Worm (Caenorhabditis elegans): ENCODE results near the gene K08B12.3.

Gene K08B12.3

DNA sequence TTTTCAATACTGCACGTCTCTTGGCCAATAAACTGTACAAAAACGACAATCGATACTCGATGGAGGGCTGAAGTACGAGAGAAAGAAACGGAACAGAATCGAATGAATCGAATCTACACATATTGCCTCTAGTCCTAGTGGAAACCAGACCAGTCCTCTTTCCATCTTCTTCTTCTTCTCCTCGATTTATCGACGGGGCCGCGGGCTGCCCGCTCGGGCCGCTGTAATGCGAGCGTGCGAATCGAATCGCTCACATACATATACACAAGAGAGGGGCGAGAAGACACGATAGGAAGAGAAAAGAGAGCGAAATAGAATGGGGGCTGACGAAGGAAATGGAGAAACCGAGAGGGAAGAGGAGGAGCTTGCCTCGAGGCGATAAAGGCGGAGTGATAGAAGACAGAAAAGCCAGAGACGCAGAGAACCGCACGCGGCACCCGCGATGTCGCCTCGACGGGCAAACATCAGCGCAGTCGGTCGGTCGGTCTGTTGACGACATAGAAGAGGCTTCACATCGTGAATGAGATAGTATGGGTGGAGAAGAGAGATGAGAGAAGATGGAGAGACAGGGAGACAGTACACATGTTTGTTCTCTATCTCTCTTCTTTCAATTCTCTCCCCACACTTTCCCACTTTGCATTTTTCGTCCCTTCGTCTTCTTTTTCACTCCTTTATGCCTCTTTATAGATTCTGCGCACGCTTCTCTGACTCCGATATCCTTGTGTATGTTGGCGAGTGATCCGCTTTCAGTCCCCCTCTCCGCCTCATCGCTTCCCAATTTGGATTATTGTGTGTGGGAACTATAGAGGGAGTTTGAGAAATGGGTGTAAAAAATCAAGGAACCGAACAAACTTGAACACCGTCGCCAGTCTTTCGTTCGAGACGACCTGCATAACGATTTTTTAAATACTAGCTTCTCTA is 7.4 kb upstream of the K08B12.3 start (continued):
- TF ChIP-seq madf-9 (GFP tag; conservative IDR thresholded peaks at IDR 0.05) (peak; percentile 74; the same call in 1 of the 2 replicates), dve-1 (tag; optimal IDR thresholded peaks at IDR 0.05; ENCODE audit: insufficient read depth) (peak; percentile 97), unc-130 (GFP tag; optimal IDR thresholded peaks at IDR 0.05) (peak; percentile 17), nhr-11 (tag; optimal IDR thresholded peaks at IDR 0.05) (peak; percentile 91), zfp-3 (GFP tag; conservative IDR thresholded peaks at IDR 0.05) (peak; percentile 68; the same call in 1 of the 2 replicates), pqm-1 (tag; optimal IDR thresholded peaks at IDR 0.05) (no peak), nhr-237 (tag; optimal IDR thresholded peaks at IDR 0.05) (peak; percentile 5), pha-4 (GFP tag; IDR thresholded peaks at IDR 0.05) (peak; percentile 96), pha-4 (tag; optimal IDR thresholded peaks at IDR 0.05) (peak; percentile 41), T20F7.1 (GFP tag; optimal IDR thresholded peaks at IDR 0.05) (peak; percentile 6), nhr-76 (tag; optimal IDR thresholded peaks at IDR 0.05) (no peak), egl-27 (tag; optimal IDR thresholded peaks at IDR 0.05) (peak; percentile 66), R02D3.7 (tag; optimal IDR thresholded peaks at IDR 0.05) (no peak), saeg-2 (GFP tag; IDR thresholded peaks at IDR 0.05) (peak; percentile 87), ceh-32 (tag; optimal IDR thresholded peaks at IDR 0.05; ENCODE audit: poor library complexity) (peak; percentile 75), skn-1 (tag; optimal IDR thresholded peaks at IDR 0.05) (peak; percentile 25), nhr-10 (tag; optimal IDR thresholded peaks at IDR 0.05) (peak; percentile 67), lin-39 (tag; optimal IDR thresholded peaks at IDR 0.05) (no peak), aha-1 (tag) (peak; percentile 98), ceh-44 (GFP tag; IDR thresholded peaks at IDR 0.05) (no peak), nhr-28 (tag; optimal IDR thresholded peaks at IDR 0.05) (peak; percentile 40), fos-1 (tag; optimal IDR thresholded peaks at IDR 0.05) (peak; percentile 72), T26A8.4 (GFP tag; IDR thresholded peaks at IDR 0.05) (peak; percentile 87), mxl-2 (GFP tag; conservative IDR thresholded peaks at IDR 0.05) (peak; percentile 64; the same call in 1 of the 2 replicates), lim-7 (GFP tag; IDR thresholded peaks at IDR 0.05) (no peak), dmd-8 (GFP tag; IDR thresholded peaks at IDR 0.05) (peak; percentile 75; the same call in 1 of the 2 replicates)

DNA sequence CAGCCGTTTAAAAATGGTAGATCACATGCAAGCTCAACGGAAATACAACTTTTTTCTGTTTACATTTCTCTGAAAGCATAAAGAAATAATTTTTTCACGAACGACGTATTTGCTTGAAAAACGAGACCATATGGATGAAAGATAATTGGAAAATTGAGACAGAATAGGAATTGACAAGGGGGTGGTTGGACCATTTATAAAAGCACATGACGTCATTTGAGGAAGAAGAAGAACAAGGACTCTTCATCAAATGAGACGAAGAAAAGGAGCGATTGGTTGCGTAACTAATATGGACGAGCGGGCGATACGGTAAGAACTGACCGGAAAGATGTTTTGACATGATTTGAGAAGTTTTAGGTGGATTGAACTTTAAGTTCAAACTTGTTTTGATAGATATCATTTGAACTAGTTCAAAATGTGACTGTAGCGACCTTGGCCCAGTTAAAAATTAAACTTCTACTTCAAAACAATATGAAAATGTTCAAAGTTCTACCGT is 6.5 kb upstream of the K08B12.3 start:
- TF ChIP-seq php-3 (GFP tag; IDR thresholded peaks at IDR 0.05) (no peak), unc-130 (GFP tag; optimal IDR thresholded peaks at IDR 0.05) (no peak), mdl-1 (tag; optimal IDR thresholded peaks at IDR 0.05) (peak in 1 of 2 experiments; percentile 51), nhr-111 (GFP tag; optimal IDR thresholded peaks at IDR 0.05) (no peak), nhr-102 (tag; optimal IDR thresholded peaks at IDR 0.05) (no peak), nhr-42 (GFP tag; IDR thresholded peaks at IDR 0.05) (no peak), zfp-3 (GFP tag; conservative IDR thresholded peaks at IDR 0.05) (no peak; the same call in 1 of the 2 replicates), dpl-1 (GFP tag; optimal IDR thresholded peaks at IDR 0.05) (no peak), Y5F2A.4 (GFP tag; optimal IDR thresholded peaks at IDR 0.05) (no peak), F10B5.3 (tag; optimal IDR thresholded peaks at IDR 0.05) (no peak), ceh-32 (tag; optimal IDR thresholded peaks at IDR 0.05; ENCODE audit: poor library complexity) (no peak), nhr-10 (tag; optimal IDR thresholded peaks at IDR 0.05) (peak; percentile 79), pqm-1 (tag; optimal IDR thresholded peaks at IDR 0.05) (no peak), R02D3.7 (tag; optimal IDR thresholded peaks at IDR 0.05) (no peak), lin-13 (GFP tag; optimal IDR thresholded peaks at IDR 0.05) (peak; percentile 63), cey-2 (tag; optimal IDR thresholded peaks at IDR 0.05; ENCODE audit: borderline replicate concordance, insufficient read depth) (no peak), F26F4.8 (GFP tag; conservative IDR thresholded peaks at IDR 0.05) (no peak), T26A8.4 (GFP tag; IDR thresholded peaks at IDR 0.05) (no peak), nhr-25 (tag; optimal IDR thresholded peaks at IDR 0.05; ENCODE audit: borderline replicate concordance, insufficient read depth) (no peak), lin-1 (GFP tag; IDR thresholded peaks at IDR 0.05) (0 out of 2 replicates have a peak, but pooled peaks have one; percentile 7), lir-3 (tag; optimal IDR thresholded peaks at IDR 0.05) (no peak), gei-8 (GFP tag; optimal IDR thresholded peaks at IDR 0.05) (no peak), saeg-2 (GFP tag; IDR thresholded peaks at IDR 0.05) (no peak), tra-1 (GFP tag; IDR thresholded peaks at IDR 0.05) (0 out of 2 replicates have a peak, but pooled peaks have one; percentile 10), lsy-2 (tag; optimal IDR thresholded peaks at IDR 0.05) (peak in 1 of 2 experiments; percentile 69), daf-8 (GFP tag; IDR thresholded peaks at IDR 0.05) (no peak), zag-1 (tag; optimal IDR thresholded peaks at IDR 0.05) (peak; percentile 22), hmg-1.1 (GFP tag; IDR thresholded peaks at IDR 0.05) (peak; percentile 52), ceh-62 (tag; optimal IDR thresholded peaks at IDR 0.05) (no peak)
